Fruit fly (Drosophila melanogaster): ENCODE measurements around the gene abd-A.

Gene abd-A

DNA sequence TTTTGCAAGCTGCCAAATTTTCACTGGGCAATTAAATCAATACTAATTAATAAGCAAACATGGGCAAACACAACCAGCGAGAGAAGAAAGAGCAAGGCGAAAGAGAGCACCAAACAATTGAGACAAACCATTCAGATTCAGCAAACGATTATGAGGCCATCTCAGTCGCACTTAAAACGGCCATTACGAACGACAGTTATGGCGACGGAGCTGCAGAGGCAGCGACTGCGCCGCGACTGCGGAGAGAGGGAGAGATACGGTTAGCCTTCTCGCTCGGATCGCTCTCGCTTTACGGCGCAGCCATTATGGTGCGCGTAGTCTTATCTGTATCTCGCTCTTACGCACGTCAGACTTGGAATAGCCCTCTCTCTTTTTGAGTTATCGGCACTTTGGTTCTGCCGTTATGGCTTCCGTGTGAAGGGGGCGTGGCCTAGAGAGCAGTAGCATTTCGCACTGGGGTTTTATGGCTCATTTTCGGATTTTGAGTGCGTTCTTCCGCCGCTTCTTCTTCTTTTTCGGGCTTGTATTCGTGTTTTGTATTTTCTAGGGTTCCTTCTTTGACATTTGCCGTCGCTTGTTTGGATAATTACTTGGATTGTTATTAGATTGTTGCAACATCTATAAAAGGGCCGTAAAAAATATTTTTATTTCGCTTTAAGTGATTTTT is 65.8 kb downstream of the abd-A start (continued):
- no peak for TF ChIP-seq al (GFP tag; IDR thresholded peaks at IDR 0.05)
- 0 out of 3 replicates have a peak, but pooled peaks have one; percentile 33 for TF ChIP-seq Dbx (GFP tag; IDR thresholded peaks at IDR 0.05)
- no peak for TF ChIP-seq pan (optimal IDR thresholded peaks at IDR 0.05)
- peak in 1 of 2 experiments; percentile 49 for TF ChIP-seq pan (GFP tag; optimal IDR thresholded peaks at IDR 0.05 in 1 of 2, IDR thresholded peaks at IDR 0.05 in 1 of 2)
- peak; percentile 13 for TF ChIP-seq HLHmδ (GFP tag; optimal IDR thresholded peaks at IDR 0.05)
- TF ChIP-seq Camta (GFP tag; optimal IDR thresholded peaks at IDR 0.05) = no peak
- TF ChIP-seq Xrp1 (GFP tag; IDR thresholded peaks at IDR 0.05) = 0 out of 2 replicates have a peak, but pooled peaks have one; percentile 9
- peak; percentile 74 for TF ChIP-seq vvl (GFP tag; IDR thresholded peaks at IDR 0.05)
- TF ChIP-seq Dip3 (GFP tag; optimal IDR thresholded peaks at IDR 0.05) = no peak
- peak; percentile 12; the same call in 1 of the 3 replicates for TF ChIP-seq hb (GFP tag; IDR thresholded peaks at IDR 0.05; ENCODE audit: partially characterized antibody)
- TF ChIP-seq CG1233 (GFP tag; optimal IDR thresholded peaks at IDR 0.05) = no peak
- peak; percentile 99 for TF ChIP-seq CG8478 (optimal IDR thresholded peaks at IDR 0.05)
- TF ChIP-seq Nf-YA (GFP tag; IDR thresholded peaks at IDR 0.05) = peak; percentile 80
- TF ChIP-seq kni (GFP tag; optimal IDR thresholded peaks at IDR 0.05) = peak; percentile 91
- no peak for TF ChIP-seq pita (GFP tag; optimal IDR thresholded peaks at IDR 0.05)
- peak; percentile 96 for TF ChIP-seq cad (GFP tag; optimal IDR thresholded peaks at IDR 0.05)
- peak; percentile 29 for TF ChIP-seq CG8924 (tag; optimal IDR thresholded peaks at IDR 0.05)
- TF ChIP-seq tgo (GFP tag; IDR thresholded peaks at IDR 0.05) = no peak
- TF ChIP-seq HmgZ (tag; optimal IDR thresholded peaks at IDR 0.05) = peak; percentile 59
- peak; percentile 39 for TF ChIP-seq Blimp-1 (GFP tag; optimal IDR thresholded peaks at IDR 0.05)
- peak; percentile 7 for TF ChIP-seq B-H2 (GFP tag; optimal IDR thresholded peaks at IDR 0.05)

DNA sequence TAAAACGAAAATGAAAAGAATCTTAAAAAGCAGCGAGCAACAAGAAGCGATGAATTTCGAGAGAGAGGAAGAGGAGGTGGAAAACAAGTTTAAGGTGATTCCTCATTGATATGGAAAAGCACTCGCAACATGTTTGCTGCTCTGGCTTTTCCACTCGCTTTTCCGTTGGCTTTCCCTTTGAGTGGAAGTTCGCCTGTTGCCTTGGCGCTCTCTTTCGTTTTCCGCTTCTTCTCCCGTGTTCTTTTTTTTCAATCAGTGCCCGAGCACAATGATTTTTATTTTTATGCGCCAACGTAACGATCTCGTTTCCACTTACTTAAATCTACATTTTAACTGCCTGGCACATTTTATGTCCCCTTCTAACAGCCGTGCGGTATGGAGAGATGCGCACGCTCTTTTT is 66.4 kb downstream of the abd-A start:
- TF ChIP-seq dati (GFP tag; IDR thresholded peaks at IDR 0.05) (no peak), CG12071 (GFP tag; optimal IDR thresholded peaks at IDR 0.05) (no peak), E2f2 (GFP tag; IDR thresholded peaks at IDR 0.05) (no peak), scrt (GFP tag; optimal IDR thresholded peaks at IDR 0.05) (peak; percentile 60), Ets97D (GFP tag; optimal IDR thresholded peaks at IDR 0.05) (no peak), z (GFP tag; IDR thresholded peaks at IDR 0.05) (peak; percentile 90), CG18619 (GFP tag; optimal IDR thresholded peaks at IDR 0.05) (no peak), Drgx (GFP tag; IDR thresholded peaks at IDR 0.05) (0 out of 2 replicates have a peak, but pooled peaks have one; percentile 15), zen2 (GFP tag; IDR thresholded peaks at IDR 0.05; ENCODE audit: partially characterized antibody) (no peak), ac (GFP tag; optimal IDR thresholded peaks at IDR 0.05) (no peak), Nf-YA (GFP tag; IDR thresholded peaks at IDR 0.05) (no peak), CG5180 (GFP tag; optimal IDR thresholded peaks at IDR 0.05) (peak; percentile 62), CG17361 (GFP tag; IDR thresholded peaks at IDR 0.05) (no peak)
